Worm (Caenorhabditis elegans) whole organism, midembryonic: ENCODE results near the gene apx-1.

Experiments used
- T22C8.4 ChIP-seq: fragments of 200-800 bp; sonication (Bioruptor generic); IDR thresholded peaks from 2 replicates; pipeline ENCODE4 v1.3.6; 2022; ENCODE audit warnings: missing genetic modification characterization, missing compliant biosample characterization
- cog-1 ChIP-seq: sonication (generic microtip); optimal IDR thresholded peaks from 2 replicates; lab custom pipeline; 2016; ENCODE audit warnings: missing genetic modification characterization, missing compliant biosample characterization
- flt-1 ChIP-seq: fragments of 200-800 bp; sonication (Bioruptor generic); IDR thresholded peaks from 2 replicates; pipeline ENCODE4 v1.3.6; 2022; ENCODE audit warnings: missing genetic modification characterization, missing compliant biosample characterization
- klf-2 ChIP-seq: fragments of 200-800 bp; sonication (Bioruptor generic); conservative IDR thresholded peaks from 2 replicates; pipeline ENCODE4 v1.3.6; 2022; ENCODE audit warnings: missing genetic modification reagents, missing genetic modification characterization, missing compliant biosample characterization
- med-1 ChIP-seq: sonication (generic microtip); optimal IDR thresholded peaks from 2 replicates; lab custom pipeline; 2017; ENCODE audit warnings: missing genetic modification characterization, mild to moderate bottlenecking, missing compliant biosample characterization, antibody characterized with exemption, missing genetic modification reagents; ENCODE audit not compliant: insufficient read depth
- ref-1 ChIP-seq: fragments of 200-800 bp; sonication (Bioruptor generic); conservative IDR thresholded peaks from 2 replicates; pipeline ENCODE4 v1.3.6; 2022; ENCODE audit warnings: missing genetic modification reagents, missing genetic modification characterization, missing compliant biosample characterization
- tab-1 ChIP-seq: fragments of 200-800 bp; sonication (Bioruptor generic); IDR thresholded peaks from 2 replicates; pipeline ENCODE4 v1.3.6; 2022; ENCODE audit warnings: missing genetic modification characterization, missing compliant biosample characterization
- ztf-23 ChIP-seq: fragments of 200-800 bp; sonication (Bioruptor generic); IDR thresholded peaks from 2 replicates; pipeline ENCODE4 v1.3.6; 2022; ENCODE audit warnings: missing genetic modification reagents, missing genetic modification characterization, missing compliant biosample characterization
- ztf-29 ChIP-seq: fragments of 200-800 bp; sonication (Bioruptor generic); IDR thresholded peaks from 2 replicates; pipeline ENCODE4 v1.3.6; 2022; ENCODE audit warnings: missing genetic modification reagents, missing genetic modification characterization, missing compliant biosample characterization

- no peak for TF ChIP-seq klf-2 (GFP tag; lab: Robert Waterston, UW)
- no peak for TF ChIP-seq flt-1
- no peak for TF ChIP-seq med-1
- TF ChIP-seq cog-1 (tag; lab: Kevin White, UChicago), result no peak
- TF ChIP-seq ztf-29 (GFP tag; lab: Robert Waterston, UW), result no peak
- TF ChIP-seq ztf-23, result no peak
- no peak for TF ChIP-seq ref-1 (GFP tag; lab: Robert Waterston, UW)
- TF ChIP-seq T22C8.4 (GFP tag; lab: Robert Waterston, UW), result no peak
- no peak for TF ChIP-seq tab-1
Observed at ce11 chrV:3165438-3165837, 44.6 kb upstream of the apx-1 start, which contains the start of gene C36C5.14.
